Worm (Caenorhabditis elegans): ENCODE data around the gene W06D11.2.

W06D11.2 gene

DNA sequence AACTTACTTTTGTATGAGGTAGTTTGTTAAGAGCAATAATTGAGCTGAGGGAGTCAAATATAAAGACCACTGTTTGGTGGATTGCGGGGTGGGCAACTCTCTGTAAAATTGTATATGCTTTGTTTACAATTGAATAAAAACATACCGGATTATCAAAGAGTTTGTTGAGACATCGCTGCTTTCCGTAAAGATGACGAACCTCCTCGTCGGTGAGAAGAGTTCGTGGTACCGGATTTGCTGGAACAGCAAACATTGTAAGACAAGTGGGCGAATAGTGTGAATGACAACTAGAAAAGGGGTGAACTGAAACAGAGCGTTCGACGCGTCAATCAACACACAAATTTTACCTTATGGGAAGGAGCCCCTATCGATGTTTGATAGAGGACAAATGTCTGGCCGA is at the start of gene W06D11.2:
Gene W06D11.2, minus strand, starts transcription at position 339 of the 400 bp plus-strand sequence.
- no peak for TF ChIP-seq lin-35 (GFP tag; optimal IDR thresholded peaks at IDR 0.05)
- no peak for TF ChIP-seq F39B2.1 (GFP tag; IDR thresholded peaks at IDR 0.05)
- TF ChIP-seq attf-6 (GFP tag; IDR thresholded peaks at IDR 0.05) = no peak
- TF ChIP-seq B0035.1 (tag; optimal IDR thresholded peaks at IDR 0.05) = no peak
- TF ChIP-seq F22D6.2 (tag; optimal IDR thresholded peaks at IDR 0.05) = no peak
- TF ChIP-seq aptf-2 (GFP tag; conservative IDR thresholded peaks at IDR 0.05) = no peak
- no peak for TF ChIP-seq ama-1 (optimal IDR thresholded peaks at IDR 0.05)
- no peak for TF ChIP-seq ama-1 (GFP tag; optimal IDR thresholded peaks at IDR 0.05)

ce11 chrX:12343279-12343678 is 46.7 kb upstream of the W06D11.2 start, which contains the start of the genes nspc-9 and nspc-10:
Gene nspc-9 (minus strand): TSS chrX:12343379.
Gene nspc-10 (plus strand): TSS chrX:12343609.
- TF ChIP-seq somi-1 (GFP tag; optimal IDR thresholded peaks at IDR 0.05) (no peak), attf-5 (GFP tag; optimal IDR thresholded peaks at IDR 0.05) (no peak), let-526 (GFP tag; IDR thresholded peaks at IDR 0.05) (no peak), pbrm-1 (GFP tag; IDR thresholded peaks at IDR 0.05) (no peak), B0336.3 (GFP tag; IDR thresholded peaks at IDR 0.05) (no peak), zim-3 (tag; optimal IDR thresholded peaks at IDR 0.05) (no peak), fkh-3 (tag; optimal IDR thresholded peaks at IDR 0.05) (no peak), bed-1 (GFP tag; IDR thresholded peaks at IDR 0.05) (no peak), egl-44 (GFP tag; IDR thresholded peaks at IDR 0.05) (no peak), akir-1 (GFP tag; optimal IDR thresholded peaks at IDR 0.05) (no peak), repo-1 (tag; optimal IDR thresholded peaks at IDR 0.05) (no peak), xnd-1 (tag; optimal IDR thresholded peaks at IDR 0.05) (no peak), K11D2.4 (GFP tag; IDR thresholded peaks at IDR 0.05) (no peak), attf-6 (GFP tag; IDR thresholded peaks at IDR 0.05) (no peak), nfya-1 (tag; optimal IDR thresholded peaks at IDR 0.05; ENCODE audit: borderline replicate concordance, insufficient read depth) (no peak), snpc-3.4 (tag; optimal IDR thresholded peaks at IDR 0.05) (no peak), atf-7 (tag; optimal IDR thresholded peaks at IDR 0.05) (no peak)

- TF ChIP-seq attf-5 (GFP tag; optimal IDR thresholded peaks at IDR 0.05) (no peak), attf-6 (GFP tag; IDR thresholded peaks at IDR 0.05) (no peak), cebp-2 (GFP tag; IDR thresholded peaks at IDR 0.05) (no peak), Y67H2A.10 (GFP tag; conservative IDR thresholded peaks at IDR 0.05) (no peak), F37B4.10 (GFP tag; IDR thresholded peaks at IDR 0.05) (no peak), cebp-1 (GFP tag; IDR thresholded peaks at IDR 0.05) (no peak), cebp-1 (tag; optimal IDR thresholded peaks at IDR 0.05) (no peak), mel-28 (tag; optimal IDR thresholded peaks at IDR 0.05; ENCODE audit: borderline replicate concordance) (no peak), tlf-1 (GFP tag; optimal IDR thresholded peaks at IDR 0.05) (no peak), mes-4 (tag; optimal IDR thresholded peaks at IDR 0.05) (no peak), K12H6.12 (tag; optimal IDR thresholded peaks at IDR 0.05) (no peak), hlh-26 (GFP tag; conservative IDR thresholded peaks at IDR 0.05) (no peak), efl-1 (GFP tag; optimal IDR thresholded peaks at IDR 0.05) (no peak), ceh-40 (GFP tag; IDR thresholded peaks at IDR 0.05) (no peak), rpc-1 (optimal IDR thresholded peaks at IDR 0.05) (no peak), rpc-1 (tag; optimal IDR thresholded peaks at IDR 0.05) (no peak), gei-17 (GFP tag; optimal IDR thresholded peaks at IDR 0.05) (no peak), ceh-91 (GFP tag; IDR thresholded peaks at IDR 0.05) (no peak), him-1 (tag; optimal IDR thresholded peaks at IDR 0.05) (no peak), T26A5.8 (tag; optimal IDR thresholded peaks at IDR 0.05) (no peak), madf-8 (GFP tag; conservative IDR thresholded peaks at IDR 0.05) (no peak), Y56A3A.18 (GFP tag; IDR thresholded peaks at IDR 0.05) (no peak)
These were observed 44.8 kb upstream of the W06D11.2 start, which contains the start of gene zig-2 for ce11 chrX:12341338-12341737. Gene zig-2 (minus strand): TSS chrX:12341438.

Data from whole organism, young adult.